Worm (Caenorhabditis elegans) whole organism, young adult: Measurements from ENCODE around the gene iars-1.

Experiments used
- C06A6.2 ChIP-seq: fragments of 200-800 bp; sonication (Bioruptor generic); conservative IDR thresholded peaks from 2 replicates; pipeline ENCODE4 v1.3.6; 2022; ENCODE audit warnings: missing genetic modification characterization, missing compliant biosample characterization
- F37B4.10 ChIP-seq: fragments of 200-800 bp; sonication (Bioruptor generic); IDR thresholded peaks from 2 replicates; pipeline ENCODE4 v1.3.6; 2022; ENCODE audit warnings: missing genetic modification characterization, missing compliant biosample characterization
- F57C9.4 ChIP-seq: sonication (generic microtip); optimal IDR thresholded peaks from 2 replicates; lab custom pipeline; 2017; ENCODE audit warnings: mild to moderate bottlenecking, missing genetic modification characterization, missing compliant biosample characterization
- K12H6.12 ChIP-seq: fragments of 200-800 bp; sonication (Bioruptor generic); optimal IDR thresholded peaks from 2 replicates; lab custom pipeline; 2018; ENCODE audit warnings: mild to moderate bottlenecking, missing genetic modification characterization, missing compliant biosample characterization
- T26A5.8 ChIP-seq: sonication (generic microtip); optimal IDR thresholded peaks from 2 replicates; lab custom pipeline; 2016; ENCODE audit warnings: missing genetic modification characterization, missing compliant biosample characterization
- Y53F4B.3 ChIP-seq: fragments of 200-800 bp; sonication (Bioruptor generic); IDR thresholded peaks from 2 replicates; pipeline ENCODE4 v1.3.6; 2022; ENCODE audit warnings: missing genetic modification reagents, missing genetic modification characterization, missing compliant biosample characterization
- Y79H2A.3 ChIP-seq: fragments of 200-800 bp; sonication (Bioruptor generic); conservative IDR thresholded peaks from 2 replicates; pipeline ENCODE4 v1.3.6; 2022; ENCODE audit warnings: missing genetic modification reagents, missing genetic modification characterization, missing compliant biosample characterization
- Y95B8A.8 ChIP-seq: fragments of 200-800 bp; sonication (Bioruptor generic); IDR thresholded peaks from 2 replicates; pipeline ENCODE4 v1.3.6; 2022; ENCODE audit warnings: missing genetic modification reagents, missing genetic modification characterization, missing compliant biosample characterization
- ama-1 ChIP-seq, 3 experiments: fragments of 150-350 bp in 1 of 3; sonication (generic microtip) in 2 of 3; optimal IDR thresholded peaks; 2 replicates each; lab custom pipeline; 2014 to 2018; ENCODE audit warnings: missing biosample characterization in 2 of 3, missing genetic modification characterization in 2 of 3, missing genetic modification reagents in 2 of 3
- aptf-3 ChIP-seq: fragments of 200-800 bp; sonication (Bioruptor generic); IDR thresholded peaks from 2 replicates; pipeline ENCODE4 v1.3.6; 2022; ENCODE audit warnings: missing genetic modification characterization, missing compliant biosample characterization
- attf-3 ChIP-seq: fragments of 200-800 bp; sonication (Bioruptor generic); conservative IDR thresholded peaks from 2 replicates; pipeline ENCODE4 v1.3.6; 2022; ENCODE audit warnings: missing genetic modification reagents, missing genetic modification characterization, missing compliant biosample characterization
- attf-5 ChIP-seq: fragments of 200-800 bp; sonication (Bioruptor generic); optimal IDR thresholded peaks from 2 replicates; lab custom pipeline; 2018; ENCODE audit warnings: mild to moderate bottlenecking, missing genetic modification characterization, missing compliant biosample characterization
- attf-6 ChIP-seq: fragments of 200-800 bp; sonication (Bioruptor generic); IDR thresholded peaks from 2 replicates; pipeline ENCODE4 v1.3.6; 2022; ENCODE audit warnings: missing genetic modification reagents, missing genetic modification characterization, missing compliant biosample characterization
- bed-2 ChIP-seq: fragments of 200-800 bp; sonication (Bioruptor generic); IDR thresholded peaks from 2 replicates; pipeline ENCODE4 v1.3.6; 2022; ENCODE audit warnings: missing genetic modification reagents, missing genetic modification characterization, missing compliant biosample characterization
- ccch-3 ChIP-seq: fragments of 200-800 bp; sonication (Bioruptor generic); optimal IDR thresholded peaks from 2 replicates; lab custom pipeline; 2018; ENCODE audit warnings: mild to moderate bottlenecking, missing genetic modification characterization, missing compliant biosample characterization
- cebp-1 ChIP-seq, 2 experiments: fragments of 200-800 bp in 1 of 2; sonication (Bioruptor generic) in 1 of 2; sonication (generic microtip) in 1 of 2; IDR thresholded peaks in 1 of 2; optimal IDR thresholded peaks in 1 of 2; 2 replicates each; pipeline versions ENCODE4 v1.3.6 to Lab custom; 2017 to 2022; ENCODE audit warnings: missing compliant biosample characterization in 2 of 2, missing genetic modification characterization in 2 of 2, mild to moderate bottlenecking in 1 of 2, missing genetic modification reagents in 1 of 2, moderate library complexity in 1 of 2
- ceh-40 ChIP-seq: fragments of 200-800 bp; sonication (Bioruptor generic); IDR thresholded peaks from 2 replicates; pipeline ENCODE4 v1.3.6; 2022; ENCODE audit warnings: missing genetic modification characterization, missing compliant biosample characterization
- ceh-58 ChIP-seq: fragments of 200-800 bp; sonication (Bioruptor generic); IDR thresholded peaks from 2 replicates; pipeline ENCODE4 v1.3.6; 2022; ENCODE audit warnings: missing genetic modification characterization, missing compliant biosample characterization
- ceh-79 ChIP-seq: sonication (generic microtip); optimal IDR thresholded peaks from 2 replicates; lab custom pipeline; 2017; ENCODE audit warnings: mild to moderate bottlenecking, missing genetic modification characterization, missing compliant biosample characterization
- dpff-1 ChIP-seq: sonication (generic microtip); optimal IDR thresholded peaks from 2 replicates; lab custom pipeline; 2017; ENCODE audit warnings: mild to moderate bottlenecking, missing genetic modification characterization, missing compliant biosample characterization
- egl-44 ChIP-seq: fragments of 200-800 bp; sonication (Bioruptor generic); IDR thresholded peaks from 2 replicates; pipeline ENCODE4 v1.3.6; 2022; ENCODE audit warnings: missing genetic modification reagents, missing genetic modification characterization, missing compliant biosample characterization
- ets-4 ChIP-seq: fragments of 200-800 bp; sonication (Bioruptor generic); optimal IDR thresholded peaks from 2 replicates; lab custom pipeline; 2018; ENCODE audit warnings: mild to moderate bottlenecking, missing genetic modification characterization, missing compliant biosample characterization
- fkh-3 ChIP-seq: sonication (generic microtip); optimal IDR thresholded peaks from 2 replicates; lab custom pipeline; 2016; ENCODE audit warnings: mild to moderate bottlenecking, missing genetic modification characterization, missing compliant biosample characterization
- hmg-20 ChIP-seq: fragments of 200-800 bp; sonication (Bioruptor generic); IDR thresholded peaks from 2 replicates; pipeline ENCODE4 v1.3.6; 2022; ENCODE audit warnings: missing genetic modification reagents, missing genetic modification characterization, missing compliant biosample characterization
- let-607 ChIP-seq, 2 experiments: fragments of 200-800 bp in 1 of 2; sonication (Bioruptor generic) in 1 of 2; sonication (generic microtip) in 1 of 2; optimal IDR thresholded peaks; 2 replicates each; lab custom pipeline; 2016 to 2018; ENCODE audit warnings: mild to moderate bottlenecking in 2 of 2, missing compliant biosample characterization in 2 of 2, missing genetic modification characterization in 2 of 2, moderate library complexity in 2 of 2, missing genotype in 1 of 2
- lin-35 ChIP-seq, 3 experiments: fragments of 150-350 bp in 2 of 3; sonication (generic microtip) in 1 of 3; optimal IDR thresholded peaks; 2 replicates each; lab custom pipeline; 2014 to 2018; ENCODE audit warnings: missing biosample characterization in 3 of 3, missing genetic modification characterization in 3 of 3, missing genetic modification reagents in 3 of 3
- lin-54 ChIP-seq: fragments of 200-800 bp; sonication (Bioruptor generic); optimal IDR thresholded peaks from 2 replicates; lab custom pipeline; 2018; ENCODE audit warnings: mild to moderate bottlenecking, missing genetic modification characterization, missing compliant biosample characterization
- lir-1 ChIP-seq: fragments of 200-800 bp; sonication (Bioruptor generic); conservative IDR thresholded peaks from 2 replicates; pipeline ENCODE4 v1.3.6; 2022; ENCODE audit warnings: missing genetic modification reagents, missing genetic modification characterization, missing compliant biosample characterization
- lsy-27 ChIP-seq: sonication (generic microtip); optimal IDR thresholded peaks from 2 replicates; lab custom pipeline; 2017; ENCODE audit warnings: missing genetic modification characterization, mild to moderate bottlenecking, missing compliant biosample characterization, antibody characterized with exemption, missing genotype, borderline replicate concordance; ENCODE audit not compliant: insufficient read depth
- madf-3 ChIP-seq: fragments of 200-800 bp; sonication (Bioruptor generic); IDR thresholded peaks from 2 replicates; pipeline ENCODE4 v1.3.6; 2022; ENCODE audit warnings: missing genetic modification reagents, missing genetic modification characterization, missing compliant biosample characterization
- nfya-2 ChIP-seq: fragments of 200-800 bp; sonication (Bioruptor generic); IDR thresholded peaks from 2 replicates; pipeline ENCODE4 v1.3.6; 2022; ENCODE audit warnings: missing genetic modification reagents, missing genetic modification characterization, missing compliant biosample characterization
- nfyb-1 ChIP-seq: fragments of 200-800 bp; sonication (Bioruptor generic); IDR thresholded peaks from 2 replicates; pipeline ENCODE4 v1.3.6; 2022; ENCODE audit warnings: missing genetic modification reagents, missing genetic modification characterization, missing compliant biosample characterization
- pha-4 ChIP-seq: fragments of 150-350 bp; sonication (generic microtip); optimal IDR thresholded peaks from 2 replicates; lab custom pipeline; 2014; ENCODE audit warnings: missing biosample characterization, missing genetic modification reagents, missing genetic modification characterization
- rec-8 ChIP-seq, 2 experiments: sonication (generic microtip); optimal IDR thresholded peaks; 2 replicates each; lab custom pipeline; 2016; ENCODE audit warnings: mild to moderate bottlenecking in 2 of 2, missing genetic modification characterization in 2 of 2, missing genetic modification reagents in 2 of 2, missing genotype in 2 of 2, missing biosample characterization in 1 of 2, missing compliant biosample characterization in 1 of 2, moderate library complexity in 1 of 2
- repo-1 ChIP-seq: sonication (generic microtip); optimal IDR thresholded peaks from 2 replicates; lab custom pipeline; 2017; ENCODE audit warnings: mild to moderate bottlenecking, missing genetic modification characterization, missing compliant biosample characterization
- tbp1 ChIP-seq: fragments of 200-800 bp; sonication (Bioruptor generic); optimal IDR thresholded peaks from 2 replicates; lab custom pipeline; 2018; ENCODE audit warnings: mild to moderate bottlenecking, missing genetic modification characterization, missing compliant biosample characterization
- tbx-9 ChIP-seq: sonication (generic microtip); optimal IDR thresholded peaks from 2 replicates; lab custom pipeline; 2016; ENCODE audit warnings: borderline replicate concordance, missing genetic modification characterization, inconsistent platforms, missing compliant biosample characterization
- unc-130 ChIP-seq: sonication (generic microtip); optimal IDR thresholded peaks from 2 replicates; lab custom pipeline; 2016; ENCODE audit warnings: missing genetic modification reagents, missing genetic modification characterization, missing compliant biosample characterization
- xnd-1 ChIP-seq: sonication (generic microtip); optimal IDR thresholded peaks from 2 replicates; lab custom pipeline; 2016; ENCODE audit warnings: missing genotype, missing genetic modification reagents, missing genetic modification characterization, missing compliant biosample characterization
- zfh-2 ChIP-seq: fragments of 200-800 bp; sonication (Bioruptor generic); conservative IDR thresholded peaks from 2 replicates; pipeline ENCODE4 v1.3.6; 2022; ENCODE audit warnings: missing genetic modification reagents, missing genetic modification characterization, missing compliant biosample characterization
- zim-3 ChIP-seq: sonication (generic microtip); optimal IDR thresholded peaks from 2 replicates; lab custom pipeline; 2017; ENCODE audit warnings: mild to moderate bottlenecking, missing genetic modification characterization, moderate library complexity, missing compliant biosample characterization
- ztf-18 ChIP-seq: sonication (generic microtip); optimal IDR thresholded peaks from 2 replicates; lab custom pipeline; 2016; ENCODE audit warnings: missing genotype, mild to moderate bottlenecking, missing genetic modification characterization, missing compliant biosample characterization
- ztf-22 ChIP-seq: fragments of 200-800 bp; sonication (Bioruptor generic); optimal IDR thresholded peaks from 2 replicates; lab custom pipeline; 2018; ENCODE audit warnings: mild to moderate bottlenecking, missing genetic modification characterization, moderate library complexity, missing compliant biosample characterization

iars-1 gene

ce11 chrIV:10380626-10381025, 12.2 kb downstream of the iars-1 start (continued):
- TF ChIP-seq Y79H2A.3: no peak
- no peak; the same call in 1 of the 2 replicates for TF ChIP-seq Y95B8A.8 (GFP tag; lab: Robert Waterston, UW)
- TF ChIP-seq aptf-3 (GFP tag; lab: Robert Waterston, UW): no peak
- no peak for TF ChIP-seq egl-44 (GFP tag; lab: Robert Waterston, UW)
- TF ChIP-seq dpff-1 (tag; lab: Kevin White, UChicago): no peak
- no peak for TF ChIP-seq ceh-79 (tag; lab: Kevin White, UChicago)
- TF ChIP-seq repo-1: no peak
- TF ChIP-seq lin-54 (GFP tag; lab: Kevin White, UChicago): peak; percentile 16
- peak; percentile 70 for TF ChIP-seq attf-5 (GFP tag; lab: Kevin White, UChicago)
- TF ChIP-seq ama-1 (optimal IDR thresholded peaks at IDR 0.05; lab: Kevin White, UChicago): no peak
- no peak for TF ChIP-seq ama-1 (GFP tag; optimal IDR thresholded peaks at IDR 0.05; lab: Kevin White, UChicago)
- no peak for TF ChIP-seq T26A5.8
- no peak for TF ChIP-seq F37B4.10 (GFP tag; lab: Robert Waterston, UW)
- TF ChIP-seq xnd-1 (tag; lab: Kevin White, UChicago): peak; percentile 67
- TF ChIP-seq Y53F4B.3 (GFP tag; lab: Robert Waterston, UW): no peak
- TF ChIP-seq pha-4 (tag; lab: Kevin White, UChicago): no peak
- TF ChIP-seq nfyb-1 (GFP tag; lab: Robert Waterston, UW): no peak
- TF ChIP-seq cebp-1 (GFP tag; IDR thresholded peaks at IDR 0.05; lab: Robert Waterston, UW): no peak
- TF ChIP-seq cebp-1 (tag; optimal IDR thresholded peaks at IDR 0.05; lab: Kevin White, UChicago): peak; percentile 74
- TF ChIP-seq ets-4 (GFP tag; lab: Kevin White, UChicago): no peak
- no peak for TF ChIP-seq attf-6
- TF ChIP-seq attf-3 (GFP tag; lab: Robert Waterston, UW): no peak
- no peak for TF ChIP-seq zim-3 (tag; lab: Kevin White, UChicago)
- no peak for TF ChIP-seq tbx-9 (tag; lab: Kevin White, UChicago)
- no peak for TF ChIP-seq ztf-18 (tag; lab: Kevin White, UChicago)
- no peak for TF ChIP-seq unc-130 (GFP tag; lab: Kevin White, UChicago)
- TF ChIP-seq ztf-22 (GFP tag; lab: Kevin White, UChicago): no peak
- no peak for TF ChIP-seq fkh-3 (tag; lab: Kevin White, UChicago)
- no peak for TF ChIP-seq ceh-58
- no peak for TF ChIP-seq hmg-20 (GFP tag; lab: Robert Waterston, UW)
- no peak for TF ChIP-seq F57C9.4 (tag; lab: Kevin White, UChicago)
- no peak for TF ChIP-seq lsy-27 (tag; lab: Kevin White, UChicago)
- TF ChIP-seq bed-2 (GFP tag; lab: Robert Waterston, UW): no peak
- no peak for TF ChIP-seq tbp1
- TF ChIP-seq ceh-40 (GFP tag; lab: Robert Waterston, UW): no peak
- no peak for TF ChIP-seq ccch-3 (GFP tag; lab: Kevin White, UChicago)
- peak; percentile 67; the same call in 1 of the 2 replicates for TF ChIP-seq zfh-2 (GFP tag; lab: Robert Waterston, UW)
- TF ChIP-seq C06A6.2 (GFP tag; lab: Robert Waterston, UW): no peak
- no peak for TF ChIP-seq nfya-2 (GFP tag; lab: Robert Waterston, UW)
- TF ChIP-seq lir-1 (GFP tag; lab: Robert Waterston, UW): peak; percentile 35; the same call in 1 of the 2 replicates
- no peak for TF ChIP-seq madf-3 (GFP tag; lab: Robert Waterston, UW)
- no peak for TF ChIP-seq K12H6.12 (tag; lab: Kevin White, UChicago)
- no peak for TF ChIP-seq rec-8 (tag; optimal IDR thresholded peaks at IDR 0.05; lab: Kevin White, UChicago)
- TF ChIP-seq let-607 (tag; optimal IDR thresholded peaks at IDR 0.05; lab: Kevin White, UChicago): no peak
- TF ChIP-seq lin-35 (GFP tag; optimal IDR thresholded peaks at IDR 0.05; lab: Kevin White, UChicago): no peak
